Worm (Caenorhabditis elegans): ENCODE data around the gene sups-1.

sups-1 gene

DNA sequence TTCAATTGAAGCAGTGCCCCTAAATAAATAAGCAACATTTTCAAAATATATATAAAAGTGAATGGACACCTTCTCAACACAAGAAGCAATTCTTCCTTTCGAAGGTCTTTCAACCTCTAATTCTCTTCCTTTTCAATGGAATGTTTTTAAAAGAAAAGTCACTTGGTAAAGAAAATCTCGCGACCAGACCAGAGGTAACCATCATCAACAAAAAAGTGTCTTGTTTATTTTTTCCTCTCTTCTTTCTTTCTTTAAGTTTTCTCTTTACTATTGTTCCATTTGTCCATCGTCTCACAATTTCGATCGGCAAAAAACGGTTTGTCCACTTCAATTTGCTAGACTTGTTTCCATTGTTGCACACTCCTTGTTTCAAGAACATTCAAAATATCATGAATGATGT is 11.1 kb downstream of the sups-1 start, which contains the start of gene C09B8.8:
Gene C09B8.8 (plus strand): TSS at position 397 of the 400 bp plus-strand sequence.
- no peak for TF ChIP-seq elt-1 (tag; optimal IDR thresholded peaks at IDR 0.05; ENCODE audit: borderline replicate concordance, insufficient read depth)
- no peak for TF ChIP-seq zip-8 (tag; optimal IDR thresholded peaks at IDR 0.05)
- no peak for TF ChIP-seq bed-3 (GFP tag; optimal IDR thresholded peaks at IDR 0.05)
- TF ChIP-seq nhr-28 (tag; optimal IDR thresholded peaks at IDR 0.05) = no peak
- no peak for TF ChIP-seq sem-2 (GFP tag; optimal IDR thresholded peaks at IDR 0.05)
- no peak for TF ChIP-seq sptf-1 (tag; optimal IDR thresholded peaks at IDR 0.05)
- TF ChIP-seq nhr-76 (tag; optimal IDR thresholded peaks at IDR 0.05) = no peak
- no peak for TF ChIP-seq unc-120 (tag; optimal IDR thresholded peaks at IDR 0.05; ENCODE audit: poor library complexity, severe bottlenecking)
- no peak for TF ChIP-seq lin-32 (GFP tag; optimal IDR thresholded peaks at IDR 0.05)
- TF ChIP-seq unc-62 (GFP tag; optimal IDR thresholded peaks at IDR 0.05) = no peak
- no peak for TF ChIP-seq ham-2 (GFP tag; optimal IDR thresholded peaks at IDR 0.05)
- no peak for TF ChIP-seq lin-13 (tag; optimal IDR thresholded peaks at IDR 0.05)

DNA sequence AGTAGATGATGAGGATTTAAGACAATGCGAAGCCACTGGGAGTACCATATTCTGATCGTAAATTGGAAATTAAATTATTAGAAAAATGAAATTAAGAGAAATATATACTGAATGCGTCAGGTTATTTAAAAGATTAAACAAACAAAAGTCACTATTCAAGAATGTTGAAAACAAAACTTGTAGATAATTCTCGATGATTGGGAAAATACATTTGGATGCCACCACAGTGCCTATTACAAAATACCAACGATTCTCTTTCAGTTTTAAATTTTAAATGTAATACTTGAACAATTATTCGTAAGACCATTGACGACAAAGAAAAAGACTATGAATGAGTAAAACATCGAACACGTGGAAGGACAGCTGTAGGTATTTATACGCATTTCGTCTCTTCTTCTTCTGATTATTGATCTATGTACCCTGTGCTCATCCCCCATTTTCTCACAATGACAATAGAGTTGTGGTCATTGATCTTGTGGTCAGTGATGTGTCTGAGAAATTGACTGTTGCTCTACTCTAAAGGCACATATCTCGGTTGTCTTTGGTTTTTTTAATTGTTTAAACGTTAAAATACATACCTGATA is 16.0 kb downstream of the sups-1 start, which contains the start of gene C09B8.4:
Gene C09B8.4 (minus strand): TSS at position 51 of the 584 bp plus-strand sequence.
- TF ChIP-seq mab-5 (tag; optimal IDR thresholded peaks at IDR 0.05) (no peak), hlh-1 (tag; optimal IDR thresholded peaks at IDR 0.05) (peak; percentile 50)

DNA sequence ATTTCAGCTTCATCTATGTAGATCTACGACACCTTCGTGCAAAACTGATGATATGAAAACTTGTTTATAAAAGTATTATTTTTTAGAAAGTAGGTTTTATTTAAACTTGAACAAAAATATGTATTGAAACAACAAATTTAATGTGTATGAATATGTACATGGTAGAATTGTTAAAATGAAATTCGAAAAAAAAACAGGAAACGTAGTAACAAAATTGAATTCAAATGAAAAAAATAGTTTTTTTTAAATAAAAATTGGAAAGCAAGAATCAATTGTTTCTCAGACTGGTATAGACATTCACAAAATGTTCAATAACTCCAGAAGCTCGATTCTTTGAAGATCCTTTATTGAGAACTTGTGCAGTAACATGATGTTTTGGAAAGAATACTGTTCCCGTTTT is 16.8 kb downstream of the sups-1 start:
- TF ChIP-seq sem-2 (GFP tag; optimal IDR thresholded peaks at IDR 0.05) = no peak
- TF ChIP-seq mep-1 (tag; optimal IDR thresholded peaks at IDR 0.05) = no peak
- no peak for TF ChIP-seq lin-32 (GFP tag; optimal IDR thresholded peaks at IDR 0.05)
- no peak for TF ChIP-seq unc-120 (tag; optimal IDR thresholded peaks at IDR 0.05; ENCODE audit: poor library complexity, severe bottlenecking)
- no peak for TF ChIP-seq nhr-76 (tag; optimal IDR thresholded peaks at IDR 0.05)
- TF ChIP-seq pha-4 (tag; optimal IDR thresholded peaks at IDR 0.05) = no peak
- TF ChIP-seq sptf-1 (tag; optimal IDR thresholded peaks at IDR 0.05) = no peak
- TF ChIP-seq blmp-1 (tag; optimal IDR thresholded peaks at IDR 0.05) = no peak
- TF ChIP-seq nhr-12 (tag; optimal IDR thresholded peaks at IDR 0.05) = no peak
- no peak for TF ChIP-seq tbx-8 (GFP tag; optimal IDR thresholded peaks at IDR 0.05)
- no peak for TF ChIP-seq snpc-4 (tag; optimal IDR thresholded peaks at IDR 0.05)
- no peak for TF ChIP-seq ceh-39 (tag; optimal IDR thresholded peaks at IDR 0.05)
- TF ChIP-seq ces-1 (GFP tag; optimal IDR thresholded peaks at IDR 0.05) = no peak
- no peak for TF ChIP-seq nhr-28 (tag; optimal IDR thresholded peaks at IDR 0.05)
- TF ChIP-seq drap-1 (GFP tag; optimal IDR thresholded peaks at IDR 0.05) = no peak
- TF ChIP-seq elt-3 (tag; optimal IDR thresholded peaks at IDR 0.05) = no peak
- TF ChIP-seq mls-2 (tag; optimal IDR thresholded peaks at IDR 0.05) = no peak

DNA sequence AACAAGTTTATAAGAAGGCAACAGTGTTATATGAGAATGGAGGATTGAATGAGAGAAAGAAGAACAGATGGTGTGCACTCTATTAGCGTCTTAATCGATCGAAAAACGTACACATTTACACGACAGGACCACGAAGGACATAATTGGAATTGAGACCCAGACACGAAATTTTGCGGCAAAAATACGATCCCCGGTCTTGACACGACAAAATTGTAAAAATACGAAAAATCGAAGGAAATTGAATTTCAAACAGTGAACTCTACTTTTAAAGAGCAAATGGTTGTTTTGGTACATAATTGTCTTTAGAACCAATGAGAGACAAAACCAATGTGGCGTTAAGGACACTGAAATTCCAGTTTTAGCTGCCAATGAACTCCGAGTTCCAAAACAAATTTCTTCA is 18.5 kb downstream of the sups-1 start, which contains the start of gene lelo-3:
Gene lelo-3 (minus strand): TSS at position 101 of the 400 bp plus-strand sequence.
- TF ChIP-seq flh-1 (GFP tag; optimal IDR thresholded peaks at IDR 0.05) (no peak), mab-5 (tag; optimal IDR thresholded peaks at IDR 0.05) (no peak), ces-1 (GFP tag; optimal IDR thresholded peaks at IDR 0.05) (peak; percentile 55)

DNA sequence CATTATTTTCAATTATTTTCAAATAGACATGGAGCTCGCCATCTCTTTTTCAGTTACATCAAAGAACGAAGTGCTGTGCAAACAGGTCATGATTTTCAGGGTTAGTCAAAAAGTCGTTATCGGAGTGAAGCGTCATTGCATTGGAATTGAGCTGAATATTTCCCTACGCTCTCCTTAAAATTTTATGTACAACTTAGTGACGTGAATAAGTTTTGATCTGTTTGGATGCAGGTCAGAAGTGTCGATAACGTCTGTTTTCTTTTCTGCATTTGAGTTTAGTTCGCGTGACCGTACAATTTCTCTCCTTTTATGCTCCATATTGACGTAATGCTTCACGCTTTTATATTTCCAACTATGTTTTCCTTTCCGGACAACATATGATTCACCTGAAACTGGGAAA is 21.0 kb downstream of the sups-1 start:
- no peak for TF ChIP-seq zip-8 (tag; optimal IDR thresholded peaks at IDR 0.05)
- TF ChIP-seq tbx-8 (GFP tag; optimal IDR thresholded peaks at IDR 0.05) = no peak
- no peak for TF ChIP-seq drap-1 (GFP tag; optimal IDR thresholded peaks at IDR 0.05)
- TF ChIP-seq blmp-1 (tag; optimal IDR thresholded peaks at IDR 0.05) = no peak
- no peak for TF ChIP-seq sptf-1 (tag; optimal IDR thresholded peaks at IDR 0.05)
- no peak for TF ChIP-seq hlh-1 (tag; optimal IDR thresholded peaks at IDR 0.05)
- no peak for TF ChIP-seq cnd-1 (tag; optimal IDR thresholded peaks at IDR 0.05)
- TF ChIP-seq lin-13 (tag; optimal IDR thresholded peaks at IDR 0.05) = no peak
- no peak for TF ChIP-seq bed-3 (GFP tag; optimal IDR thresholded peaks at IDR 0.05)
- TF ChIP-seq elt-1 (tag; optimal IDR thresholded peaks at IDR 0.05; ENCODE audit: borderline replicate concordance, insufficient read depth) = no peak
- TF ChIP-seq ceh-39 (tag; optimal IDR thresholded peaks at IDR 0.05) = no peak
- TF ChIP-seq unc-120 (tag; optimal IDR thresholded peaks at IDR 0.05; ENCODE audit: poor library complexity, severe bottlenecking) = no peak
- no peak for TF ChIP-seq ceh-43 (GFP tag; optimal IDR thresholded peaks at IDR 0.05)
- TF ChIP-seq unc-62 (GFP tag; optimal IDR thresholded peaks at IDR 0.05) = no peak
- no peak for TF ChIP-seq nhr-28 (tag; optimal IDR thresholded peaks at IDR 0.05)
- TF ChIP-seq snpc-4 (tag; optimal IDR thresholded peaks at IDR 0.05) = no peak
- TF ChIP-seq nhr-2 (tag; optimal IDR thresholded peaks at IDR 0.05) = no peak
- no peak for TF ChIP-seq lin-32 (GFP tag; optimal IDR thresholded peaks at IDR 0.05)
- TF ChIP-seq pha-4 (tag; optimal IDR thresholded peaks at IDR 0.05) = no peak

All from whole organism, mixed stage, embryonic.